Fruit fly (Drosophila melanogaster): ENCODE data around the gene CG42238.

Gene CG42238

DNA sequence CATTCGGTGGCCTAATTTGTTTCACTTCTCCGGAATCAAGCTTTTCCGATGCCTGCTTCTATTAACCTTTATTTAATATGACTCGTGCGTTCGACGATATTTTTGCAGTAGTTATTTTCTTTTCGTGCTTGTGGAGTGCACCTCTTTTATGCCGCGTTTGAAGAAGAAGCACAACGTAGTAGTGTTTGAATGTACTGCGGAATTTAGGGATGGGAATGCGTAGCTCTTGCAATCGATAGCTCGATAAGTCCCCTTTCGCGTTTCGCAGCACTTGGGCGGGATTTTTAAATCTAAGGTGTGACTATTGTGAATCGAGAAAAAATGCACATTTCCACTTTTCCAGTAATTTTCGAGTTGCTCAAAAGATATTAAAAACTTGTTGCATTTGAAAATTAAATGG, 133.2 kb downstream of the CG42238 start, which contains the start of the genes CG43739 and sky (continued):
- no peak for TF ChIP-seq oc (tag; optimal IDR thresholded peaks at IDR 0.05)
- no peak for TF ChIP-seq Ssrp (tag; optimal IDR thresholded peaks at IDR 0.05)
- no peak for TF ChIP-seq CG6854 (GFP tag; optimal IDR thresholded peaks at IDR 0.05)
- peak; percentile 52 for TF ChIP-seq Elba2 (GFP tag; optimal IDR thresholded peaks at IDR 0.05)
- TF ChIP-seq sqz (GFP tag; optimal IDR thresholded peaks at IDR 0.05): no peak
- no peak for TF ChIP-seq cato (GFP tag; optimal IDR thresholded peaks at IDR 0.05; ENCODE audit: borderline replicate concordance)
- no peak for TF ChIP-seq Ravus (GFP tag; IDR thresholded peaks at IDR 0.05)
- no peak for TF ChIP-seq CG4854 (GFP tag; optimal IDR thresholded peaks at IDR 0.05)
- TF ChIP-seq GATAe (GFP tag; conservative IDR thresholded peaks at IDR 0.05): no peak
- no peak for TF ChIP-seq CG2875 (GFP tag; optimal IDR thresholded peaks at IDR 0.05)
- TF ChIP-seq so (GFP tag; IDR thresholded peaks at IDR 0.05): no peak
- TF ChIP-seq ab (GFP tag; optimal IDR thresholded peaks at IDR 0.05): no peak
- peak; percentile 36 for TF ChIP-seq CG3995 (GFP tag; optimal IDR thresholded peaks at IDR 0.05)
- TF ChIP-seq tup (GFP tag; optimal IDR thresholded peaks at IDR 0.05): no peak
- TF ChIP-seq Atf6 (GFP tag; IDR thresholded peaks at IDR 0.05): no peak
- TF ChIP-seq Rx (GFP tag; IDR thresholded peaks at IDR 0.05): no peak
- no peak for TF ChIP-seq hth (optimal IDR thresholded peaks at IDR 0.05)
- TF ChIP-seq fd64A (GFP tag; optimal IDR thresholded peaks at IDR 0.05): no peak
- TF ChIP-seq Stat92E (GFP tag; optimal IDR thresholded peaks at IDR 0.05): no peak
- no peak for TF ChIP-seq CG14667 (GFP tag; IDR thresholded peaks at IDR 0.05)
- TF ChIP-seq Sox102F (GFP tag; optimal IDR thresholded peaks at IDR 0.05): no peak
- TF ChIP-seq dati (GFP tag; IDR thresholded peaks at IDR 0.05): no peak
- TF ChIP-seq sima (GFP tag; optimal IDR thresholded peaks at IDR 0.05): no peak
- TF ChIP-seq Antp (GFP tag; optimal IDR thresholded peaks at IDR 0.05): peak; percentile 54
- peak; percentile 4 for TF ChIP-seq CG10979 (tag; optimal IDR thresholded peaks at IDR 0.05)
- TF ChIP-seq ase (GFP tag; IDR thresholded peaks at IDR 0.05): no peak
- TF ChIP-seq CG31224 (GFP tag; IDR thresholded peaks at IDR 0.05): no peak
- TF ChIP-seq chif (GFP tag; optimal IDR thresholded peaks at IDR 0.05): peak in 1 of 2 experiments; percentile 13
- peak; percentile 37 for TF ChIP-seq fu2 (GFP tag; optimal IDR thresholded peaks at IDR 0.05)
- no peak for TF ChIP-seq CG18619 (GFP tag; optimal IDR thresholded peaks at IDR 0.05)
- peak; percentile 5 for TF ChIP-seq CG18599 (GFP tag; optimal IDR thresholded peaks at IDR 0.05)
- no peak for TF ChIP-seq CG12155 (GFP tag; optimal IDR thresholded peaks at IDR 0.05)
- TF ChIP-seq Opbp (GFP tag; IDR thresholded peaks at IDR 0.05; ENCODE audit: partially characterized antibody): peak; percentile 85
- no peak for TF ChIP-seq CG7839 (tag; optimal IDR thresholded peaks at IDR 0.05)
- no peak for TF ChIP-seq Usf (GFP tag; optimal IDR thresholded peaks at IDR 0.05)
- peak; percentile 66 for TF ChIP-seq HmgZ (tag; optimal IDR thresholded peaks at IDR 0.05)
- no peak for TF ChIP-seq CkIIα-i1 (GFP tag; IDR thresholded peaks at IDR 0.05)
- peak; percentile 97 for TF ChIP-seq CG17385 (GFP tag; optimal IDR thresholded peaks at IDR 0.05)
- TF ChIP-seq CG2120 (GFP tag; optimal IDR thresholded peaks at IDR 0.05): peak; percentile 68
- TF ChIP-seq Ets65A (GFP tag): peak; percentile 85
- no peak for TF ChIP-seq peb (GFP tag; IDR thresholded peaks at IDR 0.05)
- TF ChIP-seq ci (GFP tag; IDR thresholded peaks at IDR 0.05): no peak; the same call in 2 of the 3 replicates
- TF ChIP-seq sr (GFP tag; IDR thresholded peaks at IDR 0.05): no peak
- no peak for TF ChIP-seq zen (tag; optimal IDR thresholded peaks at IDR 0.05)
- no peak for TF ChIP-seq CG1792 (GFP tag; optimal IDR thresholded peaks at IDR 0.05)
- TF ChIP-seq CG7372 (GFP tag; IDR thresholded peaks at IDR 0.05): no peak
- TF ChIP-seq esg (GFP tag; conservative IDR thresholded peaks at IDR 0.05): no peak
- TF ChIP-seq nerfin-1 (tag; optimal IDR thresholded peaks at IDR 0.05): peak; percentile 91
- no peak for TF ChIP-seq pan (optimal IDR thresholded peaks at IDR 0.05)
- no peak for TF ChIP-seq pan (GFP tag; optimal IDR thresholded peaks at IDR 0.05 in 1 of 2, IDR thresholded peaks at IDR 0.05 in 1 of 2)
- TF ChIP-seq CG1233 (GFP tag; optimal IDR thresholded peaks at IDR 0.05): no peak
- no peak for TF ChIP-seq Hr78 (GFP tag; optimal IDR thresholded peaks at IDR 0.05)
